Fruit fly (Drosophila melanogaster): ENCODE data around the gene CG31415.

The CG31415 gene

dm6 chr3R:9767620-9768592 lies 24.6 kb downstream of the CG31415 start, which contains the start of gene Naa80 (continued):
- TF ChIP-seq CG13424 (tag; optimal IDR thresholded peaks at IDR 0.05) (peak; percentile 52), Doc3 (GFP tag; IDR thresholded peaks at IDR 0.05; ENCODE audit: partially characterized antibody) (no peak), slbo (GFP tag; IDR thresholded peaks at IDR 0.05) (peak; percentile 88), zen2 (GFP tag; IDR thresholded peaks at IDR 0.05; ENCODE audit: partially characterized antibody) (no peak), CG13775 (GFP tag; optimal IDR thresholded peaks at IDR 0.05) (peak; percentile 9), Dek (tag; optimal IDR thresholded peaks at IDR 0.05) (peak; percentile 34), gcm2 (GFP tag; optimal IDR thresholded peaks at IDR 0.05) (no peak), CG15073 (GFP tag; optimal IDR thresholded peaks at IDR 0.05) (no peak), Hmx (GFP tag; optimal IDR thresholded peaks at IDR 0.05) (no peak), tin (GFP tag; optimal IDR thresholded peaks at IDR 0.05) (peak; percentile 71), CG11247 (GFP tag; IDR thresholded peaks at IDR 0.05) (peak; percentile 79), CG8924 (tag; optimal IDR thresholded peaks at IDR 0.05) (peak; percentile 60), bigmax (GFP tag; optimal IDR thresholded peaks at IDR 0.05) (peak; percentile 40), Lpt (GFP tag; optimal IDR thresholded peaks at IDR 0.05) (no peak), Ets65A (GFP tag) (peak; percentile 95), gfzf (GFP tag; optimal IDR thresholded peaks at IDR 0.05) (peak; percentile 38), CG9932 (GFP tag; IDR thresholded peaks at IDR 0.05) (peak; percentile 87), repo (GFP tag; optimal IDR thresholded peaks at IDR 0.05) (peak; percentile 57), sna (GFP tag; IDR thresholded peaks at IDR 0.05; ENCODE audit: partially characterized antibody) (no peak), dimm (GFP tag; IDR thresholded peaks at IDR 0.05) (no peak), Dip2 (GFP tag; IDR thresholded peaks at IDR 0.05) (no peak), wek (GFP tag; optimal IDR thresholded peaks at IDR 0.05) (no peak), CG7839 (tag; optimal IDR thresholded peaks at IDR 0.05) (peak; percentile 54), CG3281 (GFP tag; optimal IDR thresholded peaks at IDR 0.05) (peak; percentile 51), inv (GFP tag; IDR thresholded peaks at IDR 0.05; ENCODE audit: partially characterized antibody) (peak; percentile 28; the same call in 1 of the 2 replicates), H15 (GFP tag; IDR thresholded peaks at IDR 0.05) (peak; percentile 53; the same call in 1 of the 3 replicates), org-1 (GFP tag; optimal IDR thresholded peaks at IDR 0.05) (no peak), Dad (GFP tag; optimal IDR thresholded peaks at IDR 0.05) (peak; percentile 69), so (GFP tag; IDR thresholded peaks at IDR 0.05) (no peak), wor (GFP tag; IDR thresholded peaks at IDR 0.05) (no peak), dan (GFP tag; IDR thresholded peaks at IDR 0.05) (no peak), row (GFP tag; IDR thresholded peaks at IDR 0.05) (peak; percentile 48; the same call in 2 of the 3 replicates), CG6272 (GFP tag; IDR thresholded peaks at IDR 0.05) (no peak), CG4730 (GFP tag; IDR thresholded peaks at IDR 0.05) (no peak), CG33557 (GFP tag; optimal IDR thresholded peaks at IDR 0.05) (no peak), Xbp1 (GFP tag; optimal IDR thresholded peaks at IDR 0.05) (peak; percentile 73), Abd-B (GFP tag; optimal IDR thresholded peaks at IDR 0.05) (peak; percentile 15), slou (GFP tag; optimal IDR thresholded peaks at IDR 0.05) (no peak), YL-1 (GFP tag; optimal IDR thresholded peaks at IDR 0.05) (peak; percentile 94), gcm (GFP tag; optimal IDR thresholded peaks at IDR 0.05) (no peak), vfl (GFP tag; optimal IDR thresholded peaks at IDR 0.05) (peak; percentile 77), tna (GFP tag; IDR thresholded peaks at IDR 0.05; ENCODE audit: partially characterized antibody) (peak; percentile 48; the same call in 1 of the 2 replicates), CG17829 (tag; optimal IDR thresholded peaks at IDR 0.05) (peak; percentile 58), emc (GFP tag; optimal IDR thresholded peaks at IDR 0.05) (peak; percentile 32), gce (GFP tag; IDR thresholded peaks at IDR 0.05) (no peak), CG7357 (GFP tag; IDR thresholded peaks at IDR 0.05) (no peak), CG15601 (tag; optimal IDR thresholded peaks at IDR 0.05) (peak; percentile 22), CG15696 (tag; optimal IDR thresholded peaks at IDR 0.05) (peak; percentile 53), CG12391 (tag; optimal IDR thresholded peaks at IDR 0.05) (peak; percentile 38)
